Fruit fly (Drosophila melanogaster) whole organism, embryonic: Measurements from ENCODE around the gene CG42342.

Experiments used
- Atf6 ChIP-seq: fragments of 200-800 bp; sonication (Bioruptor generic); IDR thresholded peaks from 2 replicates; pipeline ENCODE4 v1.3.6; 2022; ENCODE audit warnings: missing biosample characterization, missing genetic modification characterization
- CG10979 ChIP-seq: fragments of 200-800 bp; sonication (Bioruptor generic); optimal IDR thresholded peaks from 2 replicates; lab custom pipeline; 2018; ENCODE audit warnings: missing biosample characterization, mild to moderate bottlenecking, missing genetic modification characterization, moderate library complexity
- CG11247 ChIP-seq: fragments of 200-800 bp; sonication (Bioruptor generic); IDR thresholded peaks from 2 replicates; pipeline ENCODE4 v1.3.6; 2022; ENCODE audit warnings: missing biosample characterization, missing genetic modification characterization
- CG11398 ChIP-seq: fragments of 200-800 bp; sonication (Bioruptor generic); optimal IDR thresholded peaks from 2 replicates; lab custom pipeline; 2016; ENCODE audit warnings: missing biosample characterization, missing genetic modification characterization
- CG13424 ChIP-seq: fragments of 200-800 bp; sonication (Bioruptor generic); optimal IDR thresholded peaks from 2 replicates; lab custom pipeline; 2019; ENCODE audit warnings: missing biosample characterization, mild to moderate bottlenecking, missing genetic modification characterization, moderate library complexity
- CG14667 ChIP-seq: fragments of 200-800 bp; sonication (Bioruptor generic); IDR thresholded peaks from 2 replicates; pipeline ENCODE4 v1.3.6; 2022; ENCODE audit warnings: missing biosample characterization, missing genetic modification characterization
- CG15011 ChIP-seq: fragments of 200-800 bp; sonication (Bioruptor generic); optimal IDR thresholded peaks from 3 replicates; lab custom pipeline; 2018; ENCODE audit warnings: missing biosample characterization, mild to moderate bottlenecking, missing genetic modification characterization
- CG15514 ChIP-seq: fragments of 200-800 bp; sonication (Bioruptor generic); optimal IDR thresholded peaks from 3 replicates; lab custom pipeline; 2017; ENCODE audit warnings: missing biosample characterization, missing genetic modification characterization, mild to moderate bottlenecking, moderate library complexity, missing genetic modification reagents
- CG1647 ChIP-seq: fragments of 200-800 bp; sonication (Bioruptor generic); optimal IDR thresholded peaks from 3 replicates; lab custom pipeline; 2016; ENCODE audit warnings: missing biosample characterization, missing genetic modification characterization
- CG16779 ChIP-seq: fragments of 200-800 bp; sonication (Bioruptor generic); IDR thresholded peaks from 2 replicates; pipeline ENCODE4 v1.3.6; 2022; ENCODE audit warnings: missing biosample characterization, missing genetic modification characterization
- CG18764 ChIP-seq: fragments of 200-800 bp; sonication (Bioruptor generic); optimal IDR thresholded peaks from 3 replicates; lab custom pipeline; 2016; ENCODE audit warnings: missing biosample characterization, missing genetic modification characterization
- CG33213 ChIP-seq: fragments of 200-800 bp; sonication (Bioruptor generic); optimal IDR thresholded peaks from 3 replicates; lab custom pipeline; 2016; ENCODE audit warnings: missing biosample characterization, missing genetic modification characterization
- CG33557 ChIP-seq: fragments of 200-800 bp; sonication (Bioruptor generic); optimal IDR thresholded peaks from 2 replicates; lab custom pipeline; 2019; ENCODE audit warnings: missing biosample characterization, mild to moderate bottlenecking, missing genetic modification characterization, moderate library complexity
- CG4328 ChIP-seq: fragments of 200-800 bp; sonication (Bioruptor generic); optimal IDR thresholded peaks from 3 replicates; lab custom pipeline; 2017; ENCODE audit warnings: missing biosample characterization, missing genetic modification reagents, missing genetic modification characterization
- CG6689 ChIP-seq: fragments of 200-800 bp; sonication (Bioruptor generic); IDR thresholded peaks from 2 replicates; pipeline ENCODE4 v1.3.6; 2022; ENCODE audit warnings: missing biosample characterization, missing genetic modification characterization
- CG6791 ChIP-seq: fragments of 200-800 bp; sonication (Bioruptor generic); IDR thresholded peaks from 3 replicates; pipeline ENCODE4 v1.3.6; 2022; ENCODE audit warnings: missing biosample characterization, missing genetic modification characterization; ENCODE audit not compliant: partially characterized antibody
- CG8478 ChIP-seq: fragments of >200 bp; optimal IDR thresholded peaks from 2 replicates; lab custom pipeline; 2018
- CG9932 ChIP-seq: fragments of 200-800 bp; sonication (Bioruptor generic); IDR thresholded peaks from 2 replicates; pipeline ENCODE4 v1.3.6; 2022; ENCODE audit warnings: missing biosample characterization, missing genetic modification characterization
- D19A ChIP-seq: fragments of 200-800 bp; optimal IDR thresholded peaks from 3 replicates; lab custom pipeline; 2019; ENCODE audit warnings: missing biosample characterization, mild to moderate bottlenecking, missing genetic modification characterization, moderate library complexity
- Dfd ChIP-seq, 2 experiments: fragments of >200 bp; optimal IDR thresholded peaks; 2 replicates each; lab custom pipeline; 2017; ENCODE audit warnings: missing biosample characterization in 2 of 2, missing genetic modification characterization in 2 of 2
- Ets65A ChIP-seq: fragments of 200-800 bp; sonication (Bioruptor generic); peaks from one replicate; lab custom pipeline; 2016; ENCODE audit warnings: missing biosample characterization, missing genetic modification characterization
- H2.0 ChIP-seq: fragments of 200-800 bp; sonication (Bioruptor generic); IDR thresholded peaks from 2 replicates; pipeline ENCODE4 v1.3.6; 2022; ENCODE audit warnings: missing biosample characterization, missing genetic modification characterization
- Hr39 ChIP-seq: fragments of >200 bp; optimal IDR thresholded peaks from 2 replicates; lab custom pipeline; 2017
- Med ChIP-seq: fragments of 200-800 bp; sonication (Bioruptor generic); peaks from one replicate; lab custom pipeline; 2016; ENCODE audit warnings: missing biosample characterization, missing genetic modification characterization, mild to moderate bottlenecking, inconsistent platforms, moderate library complexity
- Mrtf ChIP-seq: fragments of 200-800 bp; sonication (Bioruptor generic); IDR thresholded peaks from 3 replicates; pipeline ENCODE4 v1.3.6; 2022; ENCODE audit warnings: missing biosample characterization, missing genetic modification characterization
- PHDP ChIP-seq: fragments of 200-800 bp; sonication (Bioruptor generic); optimal IDR thresholded peaks from 3 replicates; lab custom pipeline; 2018; ENCODE audit warnings: missing biosample characterization, mild to moderate bottlenecking, missing genetic modification characterization, moderate library complexity
- Sin3A ChIP-seq: fragments of >200 bp; optimal IDR thresholded peaks from 2 replicates; lab custom pipeline; 2018
- Sry-δ ChIP-seq: fragments of 200-800 bp; sonication (Bioruptor generic); optimal IDR thresholded peaks from 2 replicates; lab custom pipeline; 2016; ENCODE audit warnings: missing biosample characterization, missing genetic modification characterization
- Stat92E ChIP-seq, 3 experiments: fragments of >200 bp in 2 of 3; fragments of 200-800 bp in 1 of 3; sonication (Bioruptor generic) in 1 of 3; optimal IDR thresholded peaks; 2 replicates each; lab custom pipeline; 2017 to 2019; ENCODE audit warnings: missing biosample characterization in 3 of 3, missing genetic modification characterization in 3 of 3, mild to moderate bottlenecking in 1 of 3, moderate library complexity in 1 of 3
- Xrp1 ChIP-seq: fragments of 200-800 bp; sonication (Bioruptor generic); IDR thresholded peaks from 2 replicates; pipeline ENCODE4 v1.3.6; 2022; ENCODE audit warnings: missing biosample characterization, missing genetic modification characterization
- chinmo ChIP-seq: fragments of 200-800 bp; sonication (Bioruptor generic); IDR thresholded peaks from 4 replicates; pipeline ENCODE4 v1.3.6; 2022; ENCODE audit warnings: missing biosample characterization, missing genetic modification characterization; ENCODE audit not compliant: partially characterized antibody
- ems ChIP-seq: fragments of 200-800 bp; sonication (Bioruptor generic); optimal IDR thresholded peaks from 3 replicates; lab custom pipeline; 2016; ENCODE audit warnings: missing biosample characterization, missing genetic modification characterization
- fd102C ChIP-seq: fragments of 200-800 bp; sonication (Bioruptor generic); optimal IDR thresholded peaks from 2 replicates; lab custom pipeline; 2018; ENCODE audit warnings: missing biosample characterization, mild to moderate bottlenecking, missing genetic modification characterization, moderate library complexity
- gsb-n ChIP-seq: fragments of 200-800 bp; sonication (Bioruptor generic); optimal IDR thresholded peaks from 3 replicates; lab custom pipeline; 2018; ENCODE audit warnings: missing biosample characterization, mild to moderate bottlenecking, missing genetic modification characterization
- hb ChIP-seq: fragments of 200-800 bp; sonication (Bioruptor generic); IDR thresholded peaks from 3 replicates; pipeline ENCODE4 v1.3.6; 2022; ENCODE audit warnings: missing biosample characterization, missing genetic modification characterization; ENCODE audit not compliant: partially characterized antibody
- hth ChIP-seq: fragments of >200 bp; optimal IDR thresholded peaks from 2 replicates; lab custom pipeline; 2017; ENCODE audit warnings: inconsistent platforms
- kni ChIP-seq: fragments of 200-800 bp; sonication (Bioruptor generic); optimal IDR thresholded peaks from 3 replicates; lab custom pipeline; 2017; ENCODE audit warnings: mild to moderate bottlenecking, missing biosample characterization, missing genetic modification reagents, missing genetic modification characterization
- mirr ChIP-seq: fragments of 200-800 bp; sonication (Bioruptor generic); optimal IDR thresholded peaks from 3 replicates; lab custom pipeline; 2018; ENCODE audit warnings: missing biosample characterization, mild to moderate bottlenecking, missing genetic modification characterization
- prd ChIP-seq, 3 experiments: fragments of >200 bp in 2 of 3; fragments of 200-800 bp in 1 of 3; sonication (Bioruptor generic) in 1 of 3; optimal IDR thresholded peaks in 2 of 3; IDR thresholded peaks in 1 of 3; 2 replicates in 2 of 3; 3 replicates in 1 of 3; pipeline versions ENCODE4 v1.3.6 to Lab custom; 2017 to 2022; ENCODE audit warnings: missing biosample characterization in 1 of 3, missing genetic modification characterization in 1 of 3
- repo ChIP-seq: fragments of 200-800 bp; sonication (Bioruptor generic); optimal IDR thresholded peaks from 2 replicates; lab custom pipeline; 2016; ENCODE audit warnings: missing biosample characterization, missing genetic modification characterization
- schlank ChIP-seq: fragments of 200-800 bp; sonication (Bioruptor generic); optimal IDR thresholded peaks from 2 replicates; lab custom pipeline; 2018; ENCODE audit warnings: missing biosample characterization, mild to moderate bottlenecking, missing genetic modification characterization
- sna ChIP-seq: fragments of 200-800 bp; sonication (Bioruptor generic); IDR thresholded peaks from 2 replicates; pipeline ENCODE4 v1.3.6; 2022; ENCODE audit warnings: missing biosample characterization, missing genetic modification characterization; ENCODE audit not compliant: partially characterized antibody
- sob ChIP-seq: fragments of 200-800 bp; sonication (Bioruptor generic); IDR thresholded peaks from 2 replicates; pipeline ENCODE4 v1.3.6; 2022; ENCODE audit warnings: missing biosample characterization, missing genetic modification characterization
- wdn ChIP-seq: fragments of 200-800 bp; sonication (Bioruptor generic); IDR thresholded peaks from 2 replicates; pipeline ENCODE4 v1.3.6; 2022; ENCODE audit warnings: missing biosample characterization, missing genetic modification characterization
- zen ChIP-seq: fragments of 200-800 bp; sonication (Bioruptor generic); optimal IDR thresholded peaks from 3 replicates; lab custom pipeline; 2018; ENCODE audit warnings: missing biosample characterization, mild to moderate bottlenecking, missing genetic modification characterization, moderate library complexity

The CG42342 gene

DNA sequence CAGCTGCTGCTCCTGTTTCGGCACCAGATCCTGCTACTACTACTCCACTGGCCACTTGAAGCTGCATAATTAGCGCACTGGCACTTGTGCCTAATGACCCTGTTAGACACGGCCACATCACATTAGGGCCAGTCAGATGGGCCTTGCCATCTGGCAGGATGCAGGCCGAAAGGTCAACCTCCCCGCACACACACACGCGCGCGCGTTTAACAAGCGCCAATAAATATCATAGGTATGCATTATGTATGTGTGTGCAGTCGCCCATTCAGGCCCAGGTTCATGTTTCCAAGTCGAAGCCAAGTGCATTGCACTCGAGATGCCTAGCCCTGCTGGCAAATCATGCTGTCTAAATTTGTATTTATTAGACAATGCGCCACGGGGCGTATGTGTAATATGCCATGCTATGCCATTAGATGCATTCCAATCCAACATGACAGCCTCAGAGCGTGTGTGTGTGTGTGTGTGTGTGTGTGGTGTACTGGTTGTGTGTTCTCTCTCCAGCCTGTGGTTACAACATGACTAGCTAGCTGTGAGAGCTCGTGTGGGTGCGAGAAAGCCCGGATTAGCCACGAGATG, 36.4 kb downstream of the CG42342 start:
- TF ChIP-seq prd (optimal IDR thresholded peaks at IDR 0.05; lab: Kevin White, UChicago): no peak
- TF ChIP-seq prd (GFP tag; IDR thresholded peaks at IDR 0.05; lab: Robert Waterston, UW): 0 out of 3 replicates have a peak, but pooled peaks have one; percentile 8
- TF ChIP-seq Hr39 (lab: Kevin White, UChicago): peak; percentile 98
- peak; percentile 22 for TF ChIP-seq Ets65A (GFP tag; lab: Kevin White, UChicago)
- no peak for TF ChIP-seq chinmo (GFP tag; lab: Robert Waterston, UW)
- TF ChIP-seq Dfd (GFP tag; optimal IDR thresholded peaks at IDR 0.05; lab: Kevin White, UChicago): peak in 1 of 2 experiments; percentile 94
- TF ChIP-seq zen (tag; lab: Kevin White, UChicago): peak; percentile 66
- TF ChIP-seq CG33557 (GFP tag; lab: Kevin White, UChicago): no peak

DNA sequence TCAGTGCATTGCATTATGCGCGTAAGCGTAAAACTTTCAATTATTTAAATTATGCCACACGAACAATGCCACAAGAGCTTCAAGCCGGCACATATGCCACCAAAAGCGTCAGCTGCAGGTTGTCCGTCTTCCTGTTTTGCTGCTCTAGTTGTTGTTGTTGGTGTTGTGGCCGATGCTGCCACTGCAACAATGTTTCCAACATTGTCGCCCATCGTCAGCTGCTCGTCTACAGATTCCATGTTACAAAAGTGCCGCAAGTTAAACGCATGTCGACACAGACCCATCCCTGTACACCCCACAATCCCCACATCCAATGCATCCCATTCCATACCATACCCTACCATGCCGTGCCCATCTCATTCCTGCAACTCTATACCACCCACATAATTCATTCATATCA, 38.7 kb downstream of the CG42342 start:
- no peak for TF ChIP-seq wdn (GFP tag; lab: Robert Waterston, UW)
- TF ChIP-seq Sry-δ (GFP tag; lab: Kevin White, UChicago): no peak
- TF ChIP-seq CG9932 (GFP tag; lab: Robert Waterston, UW): no peak
- no peak for TF ChIP-seq CG11247
- TF ChIP-seq PHDP (tag; lab: Kevin White, UChicago): no peak
- no peak for TF ChIP-seq gsb-n
- no peak for TF ChIP-seq CG1647
- no peak for TF ChIP-seq prd (optimal IDR thresholded peaks at IDR 0.05; lab: Kevin White, UChicago)
- no peak for TF ChIP-seq prd (GFP tag; IDR thresholded peaks at IDR 0.05; lab: Robert Waterston, UW)
- no peak for TF ChIP-seq repo (GFP tag; lab: Kevin White, UChicago)
- TF ChIP-seq CG11398 (GFP tag; lab: Kevin White, UChicago): no peak
- TF ChIP-seq Sin3A (lab: Kevin White, UChicago): no peak
- TF ChIP-seq sna: no peak
- TF ChIP-seq CG8478 (lab: Kevin White, UChicago): no peak
- no peak for TF ChIP-seq CG16779 (GFP tag; lab: Robert Waterston, UW)
- TF ChIP-seq CG15514 (GFP tag; lab: Kevin White, UChicago): no peak
- TF ChIP-seq CG33213 (GFP tag; lab: Kevin White, UChicago): no peak

- TF ChIP-seq Med (GFP tag; lab: Kevin White, UChicago) (peak; percentile 14), schlank (tag; lab: Kevin White, UChicago) (no peak), hb (GFP tag; lab: Robert Waterston, UW) (no peak), D19A (peak; percentile 76)
- TF ChIP-seq, all 482 proteins: peak for 2
Measured at dm6 chr3R:16541932-16542331, 39.4 kb downstream of the CG42342 start.

- TF ChIP-seq sob (GFP tag; lab: Robert Waterston, UW): no peak
- TF ChIP-seq H2.0 (GFP tag; lab: Robert Waterston, UW): no peak
- no peak for TF ChIP-seq CG6689 (GFP tag; lab: Robert Waterston, UW)
- TF ChIP-seq Xrp1: no peak
- TF ChIP-seq CG15011 (GFP tag; lab: Kevin White, UChicago): no peak
- TF ChIP-seq CG6791 (GFP tag; lab: Robert Waterston, UW): no peak
Measured at dm6 chr3R:16542538-16542937, 40.0 kb downstream of the CG42342 start.

DNA sequence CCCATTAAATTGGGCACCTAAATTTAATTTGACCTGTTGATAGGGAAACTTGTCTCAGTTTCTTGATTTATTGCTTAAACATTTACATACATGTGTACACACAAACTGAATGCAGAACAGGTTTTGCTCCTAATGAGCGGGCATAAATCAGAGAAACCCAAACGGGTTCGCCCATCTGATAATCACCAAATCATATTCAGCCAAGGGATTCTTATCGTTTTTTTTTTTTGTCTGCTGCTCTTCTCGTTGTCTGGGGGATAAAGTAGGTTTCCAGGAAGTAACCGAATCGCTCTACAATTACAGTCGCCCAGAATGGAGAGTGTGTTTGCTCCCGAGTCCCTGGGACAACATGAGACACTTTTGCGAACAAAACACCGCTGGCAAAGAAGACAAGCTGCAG, 43.1 kb downstream of the CG42342 start:
- TF ChIP-seq CG4328 (GFP tag; lab: Kevin White, UChicago) (no peak), fd102C (GFP tag; lab: Kevin White, UChicago) (no peak), CG18764 (GFP tag; lab: Kevin White, UChicago) (no peak), Hr39 (lab: Kevin White, UChicago) (no peak), kni (GFP tag; lab: Kevin White, UChicago) (peak; percentile 4), ems (GFP tag; lab: Kevin White, UChicago) (no peak), Stat92E (GFP tag; optimal IDR thresholded peaks at IDR 0.05; lab: Kevin White, UChicago) (peak in 1 of 3 experiments; percentile 28), CG10979 (tag; lab: Kevin White, UChicago) (no peak), hth (lab: Kevin White, UChicago) (no peak), mirr (no peak), Mrtf (GFP tag; lab: Robert Waterston, UW) (no peak), Atf6 (GFP tag; lab: Robert Waterston, UW) (no peak), CG14667 (no peak), CG13424 (no peak), zen (tag; lab: Kevin White, UChicago) (peak; percentile 55)
